Worm (Caenorhabditis elegans) whole organism, young adult: ENCODE measurements around the gene B0034.4.

Source experiments
- C17E4.6 ChIP-seq: fragments of 200-800 bp; sonication (Bioruptor generic); IDR thresholded peaks from 2 replicates; pipeline ENCODE4 v1.3.6; 2022; ENCODE audit warnings: missing genetic modification reagents, missing genetic modification characterization, missing compliant biosample characterization
- F10E7.11 ChIP-seq: sonication (generic microtip); optimal IDR thresholded peaks from 2 replicates; lab custom pipeline; 2017; ENCODE audit warnings: mild to moderate bottlenecking, missing genetic modification characterization, moderate library complexity, missing compliant biosample characterization
- F22D6.2 ChIP-seq: sonication (generic microtip); optimal IDR thresholded peaks from 2 replicates; lab custom pipeline; 2016; ENCODE audit warnings: mild to moderate bottlenecking, missing genetic modification characterization, missing compliant biosample characterization
- F52B5.7 ChIP-seq: sonication (generic microtip); optimal IDR thresholded peaks from 2 replicates; lab custom pipeline; 2016; ENCODE audit warnings: mild to moderate bottlenecking, missing genetic modification characterization, missing compliant biosample characterization
- Y53F4B.3 ChIP-seq: fragments of 200-800 bp; sonication (Bioruptor generic); IDR thresholded peaks from 2 replicates; pipeline ENCODE4 v1.3.6; 2022; ENCODE audit warnings: missing genetic modification reagents, missing genetic modification characterization, missing compliant biosample characterization
- Y56A3A.18 ChIP-seq: fragments of 200-800 bp; sonication (Bioruptor generic); IDR thresholded peaks from 2 replicates; pipeline ENCODE4 v1.3.6; 2022; ENCODE audit warnings: missing genetic modification reagents, missing genetic modification characterization, missing compliant biosample characterization
- Y67H2A.10 ChIP-seq: fragments of 200-800 bp; sonication (Bioruptor generic); conservative IDR thresholded peaks from 2 replicates; pipeline ENCODE4 v1.3.6; 2022; ENCODE audit warnings: missing genetic modification reagents, missing genetic modification characterization, missing compliant biosample characterization
- ZK185.1 ChIP-seq: sonication (generic microtip); optimal IDR thresholded peaks from 2 replicates; lab custom pipeline; 2016; ENCODE audit warnings: mild to moderate bottlenecking, missing genetic modification characterization, missing compliant biosample characterization; ENCODE audit not compliant: poor library complexity, severe bottlenecking
- ama-1 ChIP-seq, 3 experiments: fragments of 150-350 bp in 1 of 3; sonication (generic microtip) in 2 of 3; optimal IDR thresholded peaks; 2 replicates each; lab custom pipeline; 2014 to 2018; ENCODE audit warnings: missing biosample characterization in 2 of 3, missing genetic modification characterization in 2 of 3, missing genetic modification reagents in 2 of 3
- aptf-2 ChIP-seq: fragments of 200-800 bp; sonication (Bioruptor generic); conservative IDR thresholded peaks from 2 replicates; pipeline ENCODE4 v1.3.6; 2022; ENCODE audit warnings: missing genetic modification reagents, missing genetic modification characterization, missing compliant biosample characterization
- aptf-3 ChIP-seq: fragments of 200-800 bp; sonication (Bioruptor generic); IDR thresholded peaks from 2 replicates; pipeline ENCODE4 v1.3.6; 2022; ENCODE audit warnings: missing genetic modification characterization, missing compliant biosample characterization
- attf-3 ChIP-seq: fragments of 200-800 bp; sonication (Bioruptor generic); conservative IDR thresholded peaks from 2 replicates; pipeline ENCODE4 v1.3.6; 2022; ENCODE audit warnings: missing genetic modification reagents, missing genetic modification characterization, missing compliant biosample characterization
- attf-5 ChIP-seq: fragments of 200-800 bp; sonication (Bioruptor generic); optimal IDR thresholded peaks from 2 replicates; lab custom pipeline; 2018; ENCODE audit warnings: mild to moderate bottlenecking, missing genetic modification characterization, missing compliant biosample characterization
- cebp-1 ChIP-seq, 2 experiments: fragments of 200-800 bp in 1 of 2; sonication (Bioruptor generic) in 1 of 2; sonication (generic microtip) in 1 of 2; IDR thresholded peaks in 1 of 2; optimal IDR thresholded peaks in 1 of 2; 2 replicates each; pipeline versions ENCODE4 v1.3.6 to Lab custom; 2017 to 2022; ENCODE audit warnings: missing compliant biosample characterization in 2 of 2, missing genetic modification characterization in 2 of 2, mild to moderate bottlenecking in 1 of 2, missing genetic modification reagents in 1 of 2, moderate library complexity in 1 of 2
- ceh-79 ChIP-seq: sonication (generic microtip); optimal IDR thresholded peaks from 2 replicates; lab custom pipeline; 2017; ENCODE audit warnings: mild to moderate bottlenecking, missing genetic modification characterization, missing compliant biosample characterization
- ceh-91 ChIP-seq: fragments of 200-800 bp; sonication (Bioruptor generic); IDR thresholded peaks from 2 replicates; pipeline ENCODE4 v1.3.6; 2022; ENCODE audit warnings: missing genetic modification reagents, missing genetic modification characterization, missing compliant biosample characterization
- die-1 ChIP-seq: sonication (generic microtip); optimal IDR thresholded peaks from 2 replicates; lab custom pipeline; 2016; ENCODE audit warnings: missing genotype, mild to moderate bottlenecking, missing genetic modification characterization, missing compliant biosample characterization
- egrh-3 ChIP-seq: fragments of 200-800 bp; sonication (Bioruptor generic); IDR thresholded peaks from 2 replicates; pipeline ENCODE4 v1.3.6; 2022; ENCODE audit warnings: missing genetic modification reagents, missing genetic modification characterization, missing compliant biosample characterization
- ets-4 ChIP-seq: fragments of 200-800 bp; sonication (Bioruptor generic); optimal IDR thresholded peaks from 2 replicates; lab custom pipeline; 2018; ENCODE audit warnings: mild to moderate bottlenecking, missing genetic modification characterization, missing compliant biosample characterization
- him-1 ChIP-seq: sonication (generic microtip); optimal IDR thresholded peaks from 2 replicates; lab custom pipeline; 2016; ENCODE audit warnings: missing genotype, missing genetic modification reagents, missing genetic modification characterization, missing compliant biosample characterization
- hlh-26 ChIP-seq: fragments of 200-800 bp; sonication (Bioruptor generic); conservative IDR thresholded peaks from 2 replicates; pipeline ENCODE4 v1.3.6; 2022; ENCODE audit warnings: missing genetic modification reagents, missing genetic modification characterization, missing compliant biosample characterization
- let-526 ChIP-seq: fragments of 200-800 bp; sonication (Bioruptor generic); IDR thresholded peaks from 2 replicates; pipeline ENCODE4 v1.3.6; 2022; ENCODE audit warnings: missing genetic modification reagents, missing genetic modification characterization, missing compliant biosample characterization
- lin-54 ChIP-seq: fragments of 200-800 bp; sonication (Bioruptor generic); optimal IDR thresholded peaks from 2 replicates; lab custom pipeline; 2018; ENCODE audit warnings: mild to moderate bottlenecking, missing genetic modification characterization, missing compliant biosample characterization
- madf-8 ChIP-seq: fragments of 200-800 bp; sonication (Bioruptor generic); conservative IDR thresholded peaks from 2 replicates; pipeline ENCODE4 v1.3.6; 2022; ENCODE audit warnings: missing genetic modification reagents, missing genetic modification characterization, missing compliant biosample characterization
- mcd-1 ChIP-seq: fragments of 200-800 bp; sonication (Bioruptor generic); IDR thresholded peaks from 2 replicates; pipeline ENCODE4 v1.3.6; 2022; ENCODE audit warnings: missing genetic modification reagents, missing genetic modification characterization, missing compliant biosample characterization
- mel-28 ChIP-seq: sonication (generic microtip); optimal IDR thresholded peaks from 2 replicates; lab custom pipeline; 2016; ENCODE audit warnings: borderline replicate concordance, mild to moderate bottlenecking, missing genetic modification characterization, missing compliant biosample characterization
- mxl-1 ChIP-seq: sonication (generic microtip); optimal IDR thresholded peaks from 2 replicates; lab custom pipeline; 2016; ENCODE audit warnings: missing genetic modification characterization, missing compliant biosample characterization
- nfya-2 ChIP-seq: fragments of 200-800 bp; sonication (Bioruptor generic); IDR thresholded peaks from 2 replicates; pipeline ENCODE4 v1.3.6; 2022; ENCODE audit warnings: missing genetic modification reagents, missing genetic modification characterization, missing compliant biosample characterization
- nhr-179 ChIP-seq: sonication (generic microtip); optimal IDR thresholded peaks from 2 replicates; lab custom pipeline; 2016; ENCODE audit warnings: mild to moderate bottlenecking, missing genetic modification characterization, missing compliant biosample characterization
- nhr-27 ChIP-seq: fragments of 200-800 bp; sonication (Bioruptor generic); optimal IDR thresholded peaks from 2 replicates; lab custom pipeline; 2018; ENCODE audit warnings: mild to moderate bottlenecking, missing genetic modification characterization, moderate library complexity, missing compliant biosample characterization
- nhr-90 ChIP-seq: sonication (generic microtip); optimal IDR thresholded peaks from 2 replicates; lab custom pipeline; 2016; ENCODE audit warnings: missing genotype, mild to moderate bottlenecking, missing genetic modification characterization, missing compliant biosample characterization
- rcor-1 ChIP-seq: fragments of 200-800 bp; sonication (Bioruptor generic); IDR thresholded peaks from 2 replicates; pipeline ENCODE4 v1.3.6; 2022; ENCODE audit warnings: missing genetic modification reagents, missing genetic modification characterization, missing compliant biosample characterization
- rpc-1 ChIP-seq, 2 experiments: fragments of 150-350 bp in 1 of 2; sonication (generic microtip) in 1 of 2; optimal IDR thresholded peaks; 2 replicates each; lab custom pipeline; 2014 to 2018; ENCODE audit warnings: missing biosample characterization in 1 of 2, missing genetic modification characterization in 1 of 2, missing genetic modification reagents in 1 of 2, missing genotype in 1 of 2
- sdz-38 ChIP-seq: sonication (generic microtip); optimal IDR thresholded peaks from 2 replicates; lab custom pipeline; 2016; ENCODE audit warnings: missing genotype, missing genetic modification characterization, missing compliant biosample characterization
- sea-2 ChIP-seq: fragments of 200-800 bp; sonication (Bioruptor generic); IDR thresholded peaks from 2 replicates; pipeline ENCODE4 v1.3.6; 2022; ENCODE audit warnings: missing genetic modification characterization, missing compliant biosample characterization
- snpc-1.1 ChIP-seq: sonication (generic microtip); optimal IDR thresholded peaks from 2 replicates; lab custom pipeline; 2017; ENCODE audit warnings: missing genetic modification characterization, mild to moderate bottlenecking, missing compliant biosample characterization, antibody characterized with exemption, moderate library complexity, missing genotype, missing genetic modification reagents; ENCODE audit not compliant: insufficient read depth
- snpc-3.4 ChIP-seq: sonication (generic microtip); optimal IDR thresholded peaks from 2 replicates; lab custom pipeline; 2017; ENCODE audit warnings: missing genetic modification characterization, mild to moderate bottlenecking, missing compliant biosample characterization, antibody characterized with exemption, moderate library complexity, missing genotype, missing genetic modification reagents
- xnd-1 ChIP-seq: sonication (generic microtip); optimal IDR thresholded peaks from 2 replicates; lab custom pipeline; 2016; ENCODE audit warnings: missing genotype, missing genetic modification reagents, missing genetic modification characterization, missing compliant biosample characterization
- zfh-2 ChIP-seq: fragments of 200-800 bp; sonication (Bioruptor generic); conservative IDR thresholded peaks from 2 replicates; pipeline ENCODE4 v1.3.6; 2022; ENCODE audit warnings: missing genetic modification reagents, missing genetic modification characterization, missing compliant biosample characterization
- ztf-6 ChIP-seq: fragments of 200-800 bp; sonication (Bioruptor generic); IDR thresholded peaks from 2 replicates; pipeline ENCODE4 v1.3.6; 2022; ENCODE audit warnings: missing genetic modification reagents, missing genetic modification characterization, missing compliant biosample characterization

The B0034.4 gene

ce11 chrII:5961317-5961716 lies 8.0 kb downstream of the B0034.4 start, which contains the start of gene B0034.7:
TSS of gene B0034.7 (plus strand) at chrII:5961617.
- TF ChIP-seq ets-4 (no peak), him-1 (no peak), nhr-27 (tag; lab: Kevin White, UChicago) (no peak), attf-3 (GFP tag; lab: Robert Waterston, UW) (no peak), F10E7.11 (tag; lab: Kevin White, UChicago) (no peak), snpc-3.4 (tag; lab: Kevin White, UChicago) (no peak)

- TF ChIP-seq snpc-3.4 (tag; lab: Kevin White, UChicago): no peak
- no peak for TF ChIP-seq F10E7.11 (tag; lab: Kevin White, UChicago)
- TF ChIP-seq ama-1 (optimal IDR thresholded peaks at IDR 0.05; lab: Kevin White, UChicago): no peak
- no peak for TF ChIP-seq ama-1 (GFP tag; optimal IDR thresholded peaks at IDR 0.05; lab: Kevin White, UChicago)
- TF ChIP-seq let-526 (GFP tag; lab: Robert Waterston, UW): no peak
- no peak for TF ChIP-seq ceh-91
- no peak for TF ChIP-seq Y67H2A.10 (GFP tag; lab: Robert Waterston, UW)
- no peak for TF ChIP-seq hlh-26 (GFP tag; lab: Robert Waterston, UW)
- no peak for TF ChIP-seq snpc-1.1
- TF ChIP-seq F52B5.7 (tag; lab: Kevin White, UChicago): no peak
- TF ChIP-seq sdz-38 (tag; lab: Kevin White, UChicago): no peak
- TF ChIP-seq cebp-1 (GFP tag; IDR thresholded peaks at IDR 0.05; lab: Robert Waterston, UW): no peak
- TF ChIP-seq cebp-1 (tag; optimal IDR thresholded peaks at IDR 0.05; lab: Kevin White, UChicago): no peak
- TF ChIP-seq ZK185.1: no peak
These were observed 9.7 kb downstream of the B0034.4 start for ce11 chrII:5959575-5960119.

ce11 chrII:5957803-5958367 lies 11.4 kb downstream of the B0034.4 start:
- TF ChIP-seq nhr-90 (no peak), Y53F4B.3 (GFP tag; lab: Robert Waterston, UW) (no peak), madf-8 (GFP tag; lab: Robert Waterston, UW) (no peak), xnd-1 (tag; lab: Kevin White, UChicago) (no peak), F10E7.11 (tag; lab: Kevin White, UChicago) (no peak), die-1 (tag; lab: Kevin White, UChicago) (no peak), rpc-1 (optimal IDR thresholded peaks at IDR 0.05; lab: Kevin White, UChicago) (no peak), rpc-1 (tag; optimal IDR thresholded peaks at IDR 0.05; lab: Kevin White, UChicago) (no peak), attf-5 (GFP tag; lab: Kevin White, UChicago) (no peak), zfh-2 (GFP tag; lab: Robert Waterston, UW) (no peak), mxl-1 (tag; lab: Kevin White, UChicago) (no peak), nfya-2 (GFP tag; lab: Robert Waterston, UW) (no peak), aptf-2 (GFP tag; lab: Robert Waterston, UW) (no peak), sea-2 (no peak), lin-54 (GFP tag; lab: Kevin White, UChicago) (no peak)
- TF ChIP-seq, all 124 proteins: peak for 0

ce11 chrII:5956583-5956982 lies 12.7 kb downstream of the B0034.4 start, which contains the start of gene casy-1:
TSS of gene casy-1 (minus strand) at chrII:5956683.
- TF ChIP-seq ztf-6 (no peak), ceh-79 (no peak), Y56A3A.18 (no peak), aptf-3 (no peak), C17E4.6 (no peak), nhr-179 (tag; lab: Kevin White, UChicago) (no peak), him-1 (no peak), mel-28 (tag; lab: Kevin White, UChicago) (no peak), egrh-3 (GFP tag; lab: Robert Waterston, UW) (no peak), rcor-1 (GFP tag; lab: Robert Waterston, UW) (no peak), let-526 (GFP tag; lab: Robert Waterston, UW) (no peak), F22D6.2 (tag; lab: Kevin White, UChicago) (no peak), mcd-1 (GFP tag; lab: Robert Waterston, UW) (no peak)
- TF ChIP-seq, all 124 proteins: peak for 0
